Fruit fly (Drosophila melanogaster): ENCODE results near the gene Cpr65Au.

Cpr65Au gene

dm6 chr3L:6143188-6143755 is 11.4 kb upstream of the Cpr65Au start, which contains the start of gene Lcp65Ad:
Gene Lcp65Ad (plus strand): TSS chr3L:6143395.
- no peak for TF ChIP-seq CG17801 (GFP tag; optimal IDR thresholded peaks at IDR 0.05; ENCODE audit: partially characterized antibody)

- no peak for TF ChIP-seq CG17801 (GFP tag; optimal IDR thresholded peaks at IDR 0.05; ENCODE audit: partially characterized antibody)
Observed at dm6 chr3L:6142313-6142712, 10.4 kb upstream of the Cpr65Au start, which contains the start of gene Cpr65Aw. Gene Cpr65Aw (minus strand): TSS chr3L:6142413.

dm6 chr3L:6141538-6141937 is 9.6 kb upstream of the Cpr65Au start:
- no peak for TF ChIP-seq CG17801 (GFP tag; optimal IDR thresholded peaks at IDR 0.05; ENCODE audit: partially characterized antibody)

dm6 chr3L:6140771-6141472 is 9.0 kb upstream of the Cpr65Au start:
- no peak for TF ChIP-seq CG17801 (GFP tag; optimal IDR thresholded peaks at IDR 0.05; ENCODE audit: partially characterized antibody)

dm6 chr3L:6139924-6140574 is 8.1 kb upstream of the Cpr65Au start, which contains the start of gene Cpr65Av:
Gene Cpr65Av (minus strand): TSS chr3L:6139974.
- TF ChIP-seq CG17801 (GFP tag; optimal IDR thresholded peaks at IDR 0.05; ENCODE audit: partially characterized antibody): no peak

- no peak for TF ChIP-seq CG17801 (GFP tag; optimal IDR thresholded peaks at IDR 0.05; ENCODE audit: partially characterized antibody)
Observed at dm6 chr3L:6138586-6138985, 6.7 kb upstream of the Cpr65Au start.

dm6 chr3L:6138018-6138417 is 6.1 kb upstream of the Cpr65Au start, which contains the start of gene Lcp65Ae:
Gene Lcp65Ae (minus strand): TSS chr3L:6138118.
- TF ChIP-seq CG17801 (GFP tag; optimal IDR thresholded peaks at IDR 0.05; ENCODE audit: partially characterized antibody): no peak

- TF ChIP-seq CG17801 (GFP tag; optimal IDR thresholded peaks at IDR 0.05; ENCODE audit: partially characterized antibody): no peak
Observed at dm6 chr3L:6136691-6137090, 4.8 kb upstream of the Cpr65Au start, which contains the start of gene Lcp65Af. Gene Lcp65Af (minus strand): TSS chr3L:6136791.

dm6 chr3L:6135174-6135573 is 3.3 kb upstream of the Cpr65Au start, which contains the start of gene Lcp65Ag1:
Gene Lcp65Ag1 (minus strand): TSS chr3L:6135274.
- no peak for TF ChIP-seq CG17801 (GFP tag; optimal IDR thresholded peaks at IDR 0.05; ENCODE audit: partially characterized antibody)

- TF ChIP-seq CG17801 (GFP tag; optimal IDR thresholded peaks at IDR 0.05; ENCODE audit: partially characterized antibody): no peak
Observed at dm6 chr3L:6133546-6133945, 1.6 kb upstream of the Cpr65Au start, which contains the start of gene Lcp65Ag2. Gene Lcp65Ag2 (minus strand): TSS chr3L:6133593.

- TF ChIP-seq CG17801 (GFP tag; optimal IDR thresholded peaks at IDR 0.05; ENCODE audit: partially characterized antibody): no peak
Observed at dm6 chr3L:6130944-6131343, 965 bp downstream of the Cpr65Au start, which contains the start of gene Lcp65Ag3. Gene Lcp65Ag3 (minus strand): TSS chr3L:6130989.

- no peak for TF ChIP-seq CG17801 (GFP tag; optimal IDR thresholded peaks at IDR 0.05; ENCODE audit: partially characterized antibody)
Observed at dm6 chr3L:6129591-6129990, 2.3 kb downstream of the Cpr65Au start.

dm6 chr3L:6125409-6125689 is 6.6 kb downstream of the Cpr65Au start:
- TF ChIP-seq CG17801 (GFP tag; optimal IDR thresholded peaks at IDR 0.05; ENCODE audit: partially characterized antibody): no peak

- no peak for TF ChIP-seq CG17801 (GFP tag; optimal IDR thresholded peaks at IDR 0.05; ENCODE audit: partially characterized antibody)
Observed at dm6 chr3L:6124616-6125408, 7.1 kb downstream of the Cpr65Au start.

dm6 chr3L:6116881-6117280 is 15.0 kb downstream of the Cpr65Au start:
- TF ChIP-seq CG17801 (GFP tag; optimal IDR thresholded peaks at IDR 0.05; ENCODE audit: partially characterized antibody): no peak

Data from ovary, adult (tissue).